Worm (Caenorhabditis elegans): ENCODE measurements around the gene tag-314.

ce11 chrV:10414610-10415009 lies 13.9 kb downstream of the tag-314 start, which contains the start of gene F15H10.9:
- TF ChIP-seq ama-1 (optimal IDR thresholded peaks at IDR 0.05) (no peak), tbx-11 (GFP tag; IDR thresholded peaks at IDR 0.05) (no peak), B0310.2 (tag; optimal IDR thresholded peaks at IDR 0.05) (no peak), hmg-4 (GFP tag; optimal IDR thresholded peaks at IDR 0.05) (no peak), tra-4 (tag; optimal IDR thresholded peaks at IDR 0.05) (no peak)

Data from whole organism, early embryonic.